Worm (Caenorhabditis elegans) whole organism, mixed stage, embryonic: ENCODE data around the gene srx-50.

ENCODE experiments used
- blmp-1 ChIP-seq: fragments of 150-350 bp; optimal IDR thresholded peaks from 2 replicates; lab custom pipeline; 2014; ENCODE audit warnings: missing biosample characterization, missing genetic modification characterization
- elt-1 ChIP-seq: sonication (generic microtip); optimal IDR thresholded peaks from 2 replicates; lab custom pipeline; 2017; ENCODE audit warnings: missing genetic modification characterization, mild to moderate bottlenecking, missing compliant biosample characterization, antibody characterized with exemption, moderate library complexity, borderline replicate concordance; ENCODE audit not compliant: insufficient read depth
- ham-2 ChIP-seq: fragments of 200-800 bp; sonication (Bioruptor generic); optimal IDR thresholded peaks from 2 replicates; lab custom pipeline; 2018; ENCODE audit warnings: mild to moderate bottlenecking, missing genetic modification characterization, missing compliant biosample characterization
- mab-5 ChIP-seq: fragments of 150-350 bp; optimal IDR thresholded peaks from 2 replicates; lab custom pipeline; 2014; ENCODE audit warnings: missing biosample characterization, missing genetic modification characterization
- nhr-28 ChIP-seq: fragments of 150-350 bp; optimal IDR thresholded peaks from 2 replicates; lab custom pipeline; 2014; ENCODE audit warnings: missing biosample characterization, missing genetic modification characterization
- nhr-76 ChIP-seq: sonication (generic microtip); optimal IDR thresholded peaks from 2 replicates; lab custom pipeline; 2017; ENCODE audit warnings: missing biosample characterization, missing genetic modification characterization
- sem-2 ChIP-seq: fragments of 200-800 bp; sonication (Bioruptor generic); optimal IDR thresholded peaks from 2 replicates; lab custom pipeline; 2018; ENCODE audit warnings: mild to moderate bottlenecking, missing genetic modification characterization, missing compliant biosample characterization
- snpc-4 ChIP-seq: fragments of 150-350 bp; optimal IDR thresholded peaks from 2 replicates; lab custom pipeline; 2014; ENCODE audit warnings: missing biosample characterization, missing genetic modification characterization
- unc-120 ChIP-seq: sonication (generic microtip); optimal IDR thresholded peaks from 2 replicates; lab custom pipeline; 2017; ENCODE audit warnings: missing genetic modification characterization, missing compliant biosample characterization; ENCODE audit not compliant: poor library complexity, severe bottlenecking
- unc-62 ChIP-seq: fragments of 150-350 bp; optimal IDR thresholded peaks from 2 replicates; lab custom pipeline; 2014; ENCODE audit warnings: missing biosample characterization, missing genetic modification reagents, missing genetic modification characterization
- ztf-11 ChIP-seq: fragments of 150-350 bp; optimal IDR thresholded peaks from 2 replicates; lab custom pipeline; 2014; ENCODE audit warnings: missing biosample characterization, missing genetic modification characterization

DNA sequence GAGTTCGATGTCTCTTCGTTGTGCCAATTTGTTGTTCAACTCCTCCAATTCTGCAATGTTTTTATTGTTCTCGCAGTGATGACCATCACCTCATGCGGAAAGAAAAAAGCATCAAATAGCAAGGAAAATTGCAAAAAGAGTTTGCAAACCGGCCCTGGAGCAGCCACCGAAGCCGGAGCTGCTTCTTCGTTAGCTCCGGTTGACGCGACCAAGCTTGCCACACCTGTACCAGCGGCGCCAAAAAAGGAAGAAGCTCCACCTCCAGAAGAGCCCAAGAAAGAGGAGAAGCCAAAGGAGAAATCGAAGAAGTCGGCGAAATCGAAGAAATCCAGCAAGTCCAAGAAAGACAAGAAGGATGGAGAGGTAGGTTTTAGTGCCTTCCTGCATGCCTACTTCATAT is 47.6 kb upstream of the srx-50 start:
- TF ChIP-seq unc-62 (no peak), nhr-76 (tag; lab: Kevin White, UChicago) (no peak), nhr-28 (tag; lab: Kevin White, UChicago) (no peak), sem-2 (GFP tag; lab: Kevin White, UChicago) (no peak), blmp-1 (no peak), mab-5 (tag; lab: Kevin White, UChicago) (no peak), unc-120 (no peak), ham-2 (GFP tag; lab: Kevin White, UChicago) (no peak), ztf-11 (no peak), snpc-4 (tag; lab: Kevin White, UChicago) (no peak), elt-1 (tag; lab: Kevin White, UChicago) (no peak)
